Worm (Caenorhabditis elegans) whole organism, late embryonic: Measurements from ENCODE around the gene T06D8.10.

Experiments
- F13H6.1 ChIP-seq: sonication (generic microtip); optimal IDR thresholded peaks from 2 replicates; lab custom pipeline; 2016; ENCODE audit warnings: missing genetic modification characterization, missing compliant biosample characterization
- K02D7.2 ChIP-seq: sonication (generic microtip); optimal IDR thresholded peaks from 2 replicates; lab custom pipeline; 2017; ENCODE audit warnings: mild to moderate bottlenecking, missing genetic modification characterization, missing compliant biosample characterization
- K09A11.1 ChIP-seq: sonication (generic microtip); optimal IDR thresholded peaks from 2 replicates; lab custom pipeline; 2017; ENCODE audit warnings: antibody characterized with exemption, mild to moderate bottlenecking, missing genetic modification characterization, missing compliant biosample characterization; ENCODE audit not compliant: insufficient read depth
- ahr-1 ChIP-seq: sonication (generic microtip); optimal IDR thresholded peaks from 2 replicates; lab custom pipeline; 2016; ENCODE audit warnings: missing genetic modification characterization, missing compliant biosample characterization
- ceh-14 ChIP-seq: sonication (generic microtip); optimal IDR thresholded peaks from 2 replicates; lab custom pipeline; 2016; ENCODE audit warnings: missing genotype, missing genetic modification characterization, missing compliant biosample characterization
- ceh-18 ChIP-seq: sonication (generic microtip); optimal IDR thresholded peaks from 2 replicates; lab custom pipeline; 2016; ENCODE audit warnings: missing genetic modification characterization, missing compliant biosample characterization
- ceh-19 ChIP-seq: fragments of 200-800 bp; sonication (Bioruptor generic); optimal IDR thresholded peaks from 2 replicates; lab custom pipeline; 2018; ENCODE audit warnings: mild to moderate bottlenecking, missing genetic modification characterization, missing compliant biosample characterization
- ceh-2 ChIP-seq: sonication (generic microtip); optimal IDR thresholded peaks from 2 replicates; lab custom pipeline; 2016; ENCODE audit warnings: missing genotype, missing genetic modification characterization, missing compliant biosample characterization
- ceh-22 ChIP-seq: sonication (generic microtip); optimal IDR thresholded peaks from 2 replicates; lab custom pipeline; 2017; ENCODE audit warnings: missing biosample characterization, missing genetic modification characterization
- ceh-30 ChIP-seq: fragments of 150-350 bp; optimal IDR thresholded peaks from 2 replicates; lab custom pipeline; 2014; ENCODE audit warnings: missing biosample characterization, missing genetic modification characterization
- ceh-31 ChIP-seq: sonication (generic microtip); optimal IDR thresholded peaks from 2 replicates; lab custom pipeline; 2016; ENCODE audit warnings: missing genetic modification characterization, missing compliant biosample characterization
- ceh-34 ChIP-seq: sonication (generic microtip); optimal IDR thresholded peaks from 2 replicates; lab custom pipeline; 2016; ENCODE audit warnings: mild to moderate bottlenecking, missing genetic modification characterization, missing compliant biosample characterization
- ceh-45 ChIP-seq: fragments of 200-800 bp; sonication (Bioruptor generic); IDR thresholded peaks from 2 replicates; pipeline ENCODE4 v1.3.6; 2022; ENCODE audit warnings: missing genetic modification reagents, missing genetic modification characterization, missing compliant biosample characterization
- ceh-48 ChIP-seq: sonication (generic microtip); optimal IDR thresholded peaks from 2 replicates; lab custom pipeline; 2016; ENCODE audit warnings: missing genetic modification characterization, inconsistent platforms, missing compliant biosample characterization
- ceh-6 ChIP-seq: fragments of 200-800 bp; sonication (Bioruptor generic); optimal IDR thresholded peaks from 2 replicates; lab custom pipeline; 2018; ENCODE audit warnings: mild to moderate bottlenecking, missing genetic modification characterization, missing compliant biosample characterization
- che-1 ChIP-seq: sonication (generic microtip); optimal IDR thresholded peaks from 2 replicates; lab custom pipeline; 2016; ENCODE audit warnings: mild to moderate bottlenecking, missing genetic modification characterization, missing compliant biosample characterization
- dve-1 ChIP-seq: sonication (generic microtip); optimal IDR thresholded peaks from 2 replicates; lab custom pipeline; 2017; ENCODE audit warnings: antibody characterized with exemption, mild to moderate bottlenecking, missing genetic modification characterization, missing compliant biosample characterization
- elt-2 ChIP-seq: sonication (generic microtip); optimal IDR thresholded peaks from 2 replicates; lab custom pipeline; 2016; ENCODE audit warnings: missing genetic modification reagents, missing genetic modification characterization, missing compliant biosample characterization
- ets-4 ChIP-seq: sonication (generic microtip); optimal IDR thresholded peaks from 2 replicates; lab custom pipeline; 2016; ENCODE audit warnings: missing genetic modification characterization, missing compliant biosample characterization
- fax-1 ChIP-seq: sonication (generic microtip); optimal IDR thresholded peaks from 2 replicates; lab custom pipeline; 2016; ENCODE audit warnings: missing genotype, missing genetic modification characterization, missing compliant biosample characterization
- hlh-15 ChIP-seq: sonication (generic microtip); optimal IDR thresholded peaks from 2 replicates; lab custom pipeline; 2016; ENCODE audit warnings: missing genetic modification characterization, missing compliant biosample characterization
- hlh-30 ChIP-seq: sonication (generic microtip); optimal IDR thresholded peaks from 2 replicates; lab custom pipeline; 2017; ENCODE audit warnings: antibody characterized with exemption, missing genetic modification characterization, missing compliant biosample characterization; ENCODE audit not compliant: insufficient read depth
- hlh-8 ChIP-seq: sonication (generic microtip); optimal IDR thresholded peaks from 2 replicates; lab custom pipeline; 2016; ENCODE audit warnings: missing genotype, missing genetic modification characterization, missing compliant biosample characterization
- lim-6 ChIP-seq: sonication (generic microtip); optimal IDR thresholded peaks from 2 replicates; lab custom pipeline; 2016; ENCODE audit warnings: missing genetic modification characterization, missing compliant biosample characterization
- lin-11 ChIP-seq: fragments of 200-800 bp; sonication (Bioruptor generic); optimal IDR thresholded peaks from 2 replicates; lab custom pipeline; 2018; ENCODE audit warnings: mild to moderate bottlenecking, missing genetic modification characterization, missing compliant biosample characterization
- madf-2 ChIP-seq: sonication (generic microtip); optimal IDR thresholded peaks from 2 replicates; lab custom pipeline; 2017; ENCODE audit warnings: missing genetic modification characterization, missing compliant biosample characterization
- nfya-1 ChIP-seq: sonication (generic microtip); optimal IDR thresholded peaks from 2 replicates; lab custom pipeline; 2017; ENCODE audit warnings: missing genetic modification characterization, mild to moderate bottlenecking, missing compliant biosample characterization, antibody characterized with exemption, moderate library complexity
- nhr-232 ChIP-seq: sonication (generic microtip); optimal IDR thresholded peaks from 2 replicates; lab custom pipeline; 2016; ENCODE audit warnings: missing genetic modification characterization, missing compliant biosample characterization
- pat-9 ChIP-seq: fragments of 200-800 bp; sonication (Bioruptor generic); optimal IDR thresholded peaks from 2 replicates; lab custom pipeline; 2018; ENCODE audit warnings: mild to moderate bottlenecking, missing genetic modification characterization, moderate library complexity, missing compliant biosample characterization
- pax-1 ChIP-seq: fragments of 150-350 bp; optimal IDR thresholded peaks from 2 replicates; lab custom pipeline; 2014; ENCODE audit warnings: missing biosample characterization, missing genetic modification characterization
- pha-4 ChIP-seq: fragments of 150-350 bp; optimal IDR thresholded peaks from 2 replicates; lab custom pipeline; 2018; ENCODE audit warnings: missing biosample characterization, missing genetic modification reagents, missing genetic modification characterization
- rnt-1 ChIP-seq: sonication (generic microtip); optimal IDR thresholded peaks from 2 replicates; lab custom pipeline; 2016; ENCODE audit warnings: missing genetic modification characterization, missing compliant biosample characterization
- sox-4 ChIP-seq: sonication (generic microtip); optimal IDR thresholded peaks from 2 replicates; lab custom pipeline; 2017; ENCODE audit warnings: mild to moderate bottlenecking, missing genetic modification characterization, inconsistent platforms, missing compliant biosample characterization
- syd-9 ChIP-seq: sonication (generic microtip); optimal IDR thresholded peaks from 2 replicates; lab custom pipeline; 2016; ENCODE audit warnings: mild to moderate bottlenecking, missing genetic modification characterization, moderate library complexity, missing compliant biosample characterization
- tbx-2 ChIP-seq: sonication (generic microtip); optimal IDR thresholded peaks from 2 replicates; lab custom pipeline; 2016; ENCODE audit warnings: missing genetic modification characterization, missing compliant biosample characterization
- unc-42 ChIP-seq: sonication (generic microtip); optimal IDR thresholded peaks from 2 replicates; lab custom pipeline; 2016; ENCODE audit warnings: missing genotype, missing genetic modification characterization, missing compliant biosample characterization
- unc-55 ChIP-seq: sonication (generic microtip); optimal IDR thresholded peaks from 2 replicates; lab custom pipeline; 2017; ENCODE audit warnings: missing biosample characterization, missing genetic modification reagents, missing genetic modification characterization
- unc-86 ChIP-seq: sonication (generic microtip); optimal IDR thresholded peaks from 2 replicates; lab custom pipeline; 2016; ENCODE audit warnings: missing genetic modification characterization, missing compliant biosample characterization

The T06D8.10 gene

ce11 chrII:11238869-11239647, 8.3 kb downstream of the T06D8.10 start, which contains the start of the genes rpn-9 and T06D8.9:
TSS of gene rpn-9 (minus strand) at chrII:11238919.
TSS of gene T06D8.9 (plus strand) at chrII:11239597.
- TF ChIP-seq pax-1 (no peak), madf-2 (tag; lab: Kevin White, UChicago) (no peak), ceh-34 (tag; lab: Kevin White, UChicago) (peak; percentile 26), sox-4 (tag; lab: Kevin White, UChicago) (no peak), elt-2 (tag; lab: Kevin White, UChicago) (no peak), lin-11 (tag; lab: Kevin White, UChicago) (no peak), hlh-30 (tag; lab: Kevin White, UChicago) (peak; percentile 59), syd-9 (tag; lab: Kevin White, UChicago) (no peak), unc-42 (tag; lab: Kevin White, UChicago) (peak; percentile 88), ceh-14 (tag; lab: Kevin White, UChicago) (peak; percentile 29), F13H6.1 (tag; lab: Kevin White, UChicago) (no peak), pha-4 (tag; lab: Kevin White, UChicago) (no peak), fax-1 (no peak), ceh-18 (peak; percentile 58), ceh-31 (tag; lab: Kevin White, UChicago) (peak; percentile 65), rnt-1 (tag; lab: Kevin White, UChicago) (peak; percentile 33), nfya-1 (peak; percentile 73), tbx-2 (tag; lab: Kevin White, UChicago) (peak; percentile 46), unc-55 (GFP tag; lab: Kevin White, UChicago) (peak; percentile 56), ahr-1 (tag; lab: Kevin White, UChicago) (no peak), ceh-19 (peak; percentile 26), ceh-2 (tag; lab: Kevin White, UChicago) (peak; percentile 43), hlh-15 (no peak), hlh-8 (tag; lab: Kevin White, UChicago) (peak; percentile 23), ets-4 (tag; lab: Kevin White, UChicago) (no peak)

- TF ChIP-seq K09A11.1 (tag; lab: Kevin White, UChicago) (no peak), ceh-48 (tag; lab: Kevin White, UChicago) (no peak), ceh-2 (tag; lab: Kevin White, UChicago) (no peak), lin-11 (tag; lab: Kevin White, UChicago) (no peak), ceh-6 (no peak), nhr-232 (tag; lab: Kevin White, UChicago) (no peak), K02D7.2 (tag; lab: Kevin White, UChicago) (no peak), hlh-30 (tag; lab: Kevin White, UChicago) (no peak), pat-9 (no peak), che-1 (tag; lab: Kevin White, UChicago) (no peak), ets-4 (tag; lab: Kevin White, UChicago) (no peak), ceh-45 (GFP tag; lab: Robert Waterston, UW) (no peak), ceh-30 (tag; lab: Kevin White, UChicago) (no peak), syd-9 (tag; lab: Kevin White, UChicago) (no peak), nfya-1 (no peak), dve-1 (tag; lab: Kevin White, UChicago) (no peak), ceh-22 (tag; lab: Kevin White, UChicago) (no peak), lim-6 (tag; lab: Kevin White, UChicago) (no peak), hlh-15 (no peak)
Measured at ce11 chrII:11237099-11237498, 10.2 kb downstream of the T06D8.10 start, which contains the start of gene fndc-1. TSS of gene fndc-1 (minus strand) at chrII:11237325.

ce11 chrII:11236274-11236673, 11.0 kb downstream of the T06D8.10 start, which contains the start of gene cchl-1:
TSS of gene cchl-1 (minus strand) at chrII:11236387.
- TF ChIP-seq nfya-1: peak; percentile 7
- no peak for TF ChIP-seq unc-86
- TF ChIP-seq, all 69 proteins: peak for 1
